Fruit fly (Drosophila melanogaster): Measurements from ENCODE around the gene CG32263.

Gene CG32263

DNA sequence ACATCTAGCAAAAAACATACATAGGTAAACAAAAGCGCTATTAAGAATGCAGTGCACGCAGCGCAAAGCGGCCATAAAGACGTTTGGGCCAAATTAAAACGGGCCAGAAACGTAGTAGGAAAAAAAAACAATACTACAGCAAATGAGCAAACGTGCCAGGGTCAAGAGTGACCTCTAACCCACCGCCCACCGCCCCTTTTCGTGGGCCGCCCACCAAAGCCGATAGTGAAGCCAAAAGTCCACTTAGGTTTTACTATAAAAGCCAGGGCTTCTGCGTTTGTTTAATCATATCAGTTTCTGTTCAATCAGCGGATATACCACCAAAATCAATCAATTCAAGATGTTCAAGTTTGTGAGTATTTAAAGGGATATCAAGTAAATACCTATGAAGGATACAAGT is 20.4 kb downstream of the CG32263 start, which contains the start of gene CG32266:
TSS of gene CG32266 (plus strand) at position 301 of the 400 bp plus-strand sequence.
- no peak for TF ChIP-seq noc (tag; optimal IDR thresholded peaks at IDR 0.05)

DNA sequence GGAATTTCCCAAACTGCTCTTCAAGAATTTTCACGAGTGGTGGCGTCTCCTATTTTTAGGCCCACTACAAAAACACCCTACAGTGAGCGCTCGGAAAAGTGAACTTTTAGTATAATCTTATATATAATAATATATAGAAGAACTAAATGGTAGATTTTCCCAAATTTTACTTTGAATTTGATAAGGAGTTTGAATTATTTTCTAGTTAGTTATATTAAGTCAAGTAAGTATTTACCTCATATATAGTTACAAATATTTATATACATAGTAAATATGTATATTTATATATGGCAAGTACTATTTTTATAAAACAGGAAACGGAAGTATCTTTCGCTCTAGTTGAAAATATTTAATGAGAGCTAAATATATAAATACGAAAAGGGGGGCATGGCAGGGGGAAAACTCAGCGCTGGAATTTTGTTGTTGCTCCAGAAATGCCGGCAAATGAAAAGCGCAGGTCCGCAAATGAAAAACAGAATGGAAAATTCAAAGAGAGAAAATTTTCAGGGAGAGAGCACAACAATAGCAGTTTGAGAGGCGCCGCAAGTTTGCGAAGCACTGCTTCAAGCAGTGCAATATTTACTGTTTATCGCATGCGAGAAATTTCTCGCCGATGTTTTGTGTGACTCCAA is 22.0 kb downstream of the CG32263 start:
- TF ChIP-seq noc (tag; optimal IDR thresholded peaks at IDR 0.05), result no peak

DNA sequence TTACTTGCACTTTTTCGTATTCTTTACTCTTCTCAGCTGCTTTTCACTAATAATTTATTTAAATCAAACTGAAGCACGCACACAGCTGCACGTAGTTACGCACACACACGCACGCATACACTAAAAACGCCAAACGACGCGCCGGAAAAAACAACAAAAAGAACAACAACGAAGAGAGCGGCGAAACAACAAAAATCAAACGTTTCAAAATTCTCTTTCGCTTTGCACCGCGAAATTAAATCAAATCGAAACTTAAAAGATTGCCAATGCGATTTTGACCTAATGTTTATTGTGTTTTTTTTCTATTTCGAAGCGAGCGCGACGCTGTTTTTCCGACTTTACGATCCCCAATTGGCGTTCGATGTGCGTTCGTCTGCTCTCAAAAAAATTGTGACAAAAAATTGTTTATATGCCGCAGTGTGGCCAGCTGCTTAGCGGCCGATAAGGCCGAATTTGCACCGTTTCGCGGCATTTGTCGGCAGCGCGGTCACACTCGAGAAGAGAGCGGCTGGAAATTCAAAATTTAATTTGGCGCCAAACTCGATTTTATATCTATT is 23.2 kb downstream of the CG32263 start:
- TF ChIP-seq noc (tag; optimal IDR thresholded peaks at IDR 0.05), result peak; percentile 1

DNA sequence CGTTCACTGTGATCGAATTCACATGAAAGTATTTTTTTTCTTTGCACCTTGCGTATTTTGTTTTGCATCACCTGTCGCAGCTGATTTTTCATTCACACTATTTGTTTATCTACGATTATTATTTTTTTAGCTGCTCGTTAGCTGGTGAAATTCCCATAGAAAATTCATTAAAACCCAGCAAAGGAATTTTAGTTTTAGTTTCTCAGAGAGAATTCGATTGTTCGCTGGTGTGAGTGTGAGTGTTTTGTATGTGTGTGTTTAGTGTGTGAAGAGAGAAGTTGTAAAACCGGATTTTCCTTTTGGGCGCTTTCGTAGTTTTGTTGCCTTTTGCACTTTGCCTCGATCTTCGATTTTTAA is 23.9 kb downstream of the CG32263 start:
- no peak for TF ChIP-seq noc (tag; optimal IDR thresholded peaks at IDR 0.05)

DNA sequence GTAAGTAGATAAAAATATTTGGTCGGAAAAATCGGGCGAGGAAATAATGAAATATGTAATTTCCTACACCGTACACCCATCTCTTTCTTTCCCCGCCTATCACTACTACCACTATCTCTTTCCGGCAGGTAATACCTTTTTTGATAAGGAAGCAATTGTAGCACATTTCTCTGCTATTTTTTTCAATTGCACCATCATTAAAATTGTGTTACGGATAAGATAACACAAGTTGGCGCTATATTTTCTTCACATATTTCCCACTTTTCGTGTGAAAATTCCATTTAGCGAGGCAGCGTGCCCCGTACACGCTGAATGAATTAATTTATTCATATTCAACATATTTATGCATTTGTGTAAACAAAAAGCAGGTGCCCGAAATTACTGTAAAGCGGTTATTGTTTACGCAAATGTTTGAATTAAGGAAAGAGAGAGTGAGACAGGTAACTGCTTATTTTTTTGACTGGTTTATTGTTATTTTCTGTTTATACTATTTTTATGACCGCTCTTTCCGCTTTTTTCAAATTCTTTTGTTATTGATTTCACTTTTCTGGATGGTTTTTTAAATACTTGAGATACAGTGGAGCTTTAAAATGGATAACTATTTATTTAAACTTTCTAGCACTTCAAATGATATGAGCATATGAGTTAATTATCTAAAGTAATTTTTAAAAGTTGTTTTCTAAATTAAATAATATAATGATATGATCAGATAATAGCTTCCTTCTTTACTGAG is 24.4 kb downstream of the CG32263 start:
- TF ChIP-seq noc (tag; optimal IDR thresholded peaks at IDR 0.05), result peak; percentile 19

DNA sequence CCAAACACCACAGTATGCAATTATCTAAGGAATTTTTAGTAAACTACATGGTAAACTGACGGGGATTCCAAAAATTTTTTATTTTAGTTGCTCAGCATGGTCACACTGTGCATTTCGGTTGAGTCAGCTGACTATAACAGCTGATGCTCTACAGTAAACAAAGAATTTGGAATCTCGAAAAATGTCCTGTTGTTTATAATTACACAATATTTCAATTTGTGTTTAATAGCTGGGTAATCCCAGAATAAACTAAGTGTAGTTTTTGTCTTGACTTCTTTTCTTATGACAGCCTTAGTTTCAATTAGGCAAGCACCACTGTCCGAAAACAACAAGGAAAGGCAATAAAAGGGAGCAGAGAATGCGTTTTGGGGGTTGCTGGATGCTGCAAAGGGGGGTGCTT is 25.2 kb downstream of the CG32263 start:
- no peak for TF ChIP-seq noc (tag; optimal IDR thresholded peaks at IDR 0.05)

DNA sequence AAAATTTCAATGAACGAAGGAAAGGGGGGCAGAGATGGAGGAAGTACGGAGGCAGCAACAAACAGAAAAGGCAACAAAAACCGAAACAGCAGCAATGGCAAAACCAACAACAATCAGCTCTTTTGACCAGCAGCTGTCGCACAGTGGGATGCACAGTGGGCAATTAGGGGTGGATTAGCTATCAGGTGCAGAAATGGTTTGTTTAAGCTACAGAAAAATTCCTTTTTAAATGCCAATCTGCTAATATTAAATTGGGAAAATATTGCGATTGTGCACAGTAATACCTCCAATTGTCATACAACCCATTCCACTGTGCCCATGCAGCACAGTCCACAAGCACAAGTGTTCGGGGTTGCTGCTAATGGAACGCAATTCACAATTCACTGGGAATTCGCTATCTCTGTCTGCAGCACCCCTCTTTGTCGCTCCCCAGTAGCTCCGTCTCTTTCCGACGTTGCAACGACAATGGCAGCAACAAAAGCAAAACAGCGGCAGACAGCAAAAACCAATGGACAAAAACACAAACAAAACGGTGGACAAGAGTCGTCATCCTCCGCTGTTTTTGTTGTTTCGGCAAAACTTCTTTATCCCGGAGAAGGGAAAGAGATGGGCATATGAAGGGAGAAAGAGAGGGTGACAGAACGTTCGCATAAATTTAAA is 25.8 kb downstream of the CG32263 start:
- peak; percentile 33 for TF ChIP-seq noc (tag; optimal IDR thresholded peaks at IDR 0.05)

DNA sequence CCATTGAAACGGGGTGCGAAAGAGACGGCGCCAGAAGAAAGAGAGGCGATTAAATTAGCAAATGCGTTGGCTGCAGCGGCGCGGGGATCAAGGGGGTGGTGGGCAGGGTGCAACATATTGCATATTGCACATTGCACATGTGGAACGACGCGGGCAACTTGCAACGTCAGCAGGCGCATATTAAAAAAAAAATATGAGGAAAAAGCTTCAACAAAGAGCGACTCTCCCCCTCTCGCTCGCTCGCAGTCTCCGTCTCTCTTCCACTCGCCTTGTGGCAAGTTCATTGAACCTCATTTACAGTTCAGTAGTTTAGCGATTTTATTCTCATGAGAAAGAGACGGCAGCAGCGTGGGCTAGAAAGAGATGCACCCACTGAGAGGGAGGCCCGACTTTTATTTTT is 26.9 kb downstream of the CG32263 start:
- no peak for TF ChIP-seq noc (tag; optimal IDR thresholded peaks at IDR 0.05)

DNA sequence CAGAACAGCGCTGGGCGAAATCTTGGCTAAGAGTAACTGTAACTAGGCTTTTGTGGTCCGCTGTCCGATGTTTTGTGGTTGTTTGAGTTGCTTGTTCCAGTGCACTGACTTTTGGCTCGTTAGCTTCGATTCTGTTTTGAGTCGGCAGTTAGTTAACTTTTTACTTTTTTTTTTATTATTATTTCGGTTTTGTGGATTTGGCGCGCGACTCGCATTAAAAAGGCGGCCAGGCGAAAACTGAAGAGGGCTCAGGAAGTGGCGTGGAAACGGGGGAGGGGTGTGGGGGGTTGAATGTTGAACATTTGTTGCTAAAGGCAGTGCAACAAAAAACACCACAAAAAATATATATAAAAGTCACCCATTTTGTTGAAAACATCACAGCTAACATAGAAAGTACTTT is 27.5 kb downstream of the CG32263 start:
- TF ChIP-seq noc (tag; optimal IDR thresholded peaks at IDR 0.05), result no peak

DNA sequence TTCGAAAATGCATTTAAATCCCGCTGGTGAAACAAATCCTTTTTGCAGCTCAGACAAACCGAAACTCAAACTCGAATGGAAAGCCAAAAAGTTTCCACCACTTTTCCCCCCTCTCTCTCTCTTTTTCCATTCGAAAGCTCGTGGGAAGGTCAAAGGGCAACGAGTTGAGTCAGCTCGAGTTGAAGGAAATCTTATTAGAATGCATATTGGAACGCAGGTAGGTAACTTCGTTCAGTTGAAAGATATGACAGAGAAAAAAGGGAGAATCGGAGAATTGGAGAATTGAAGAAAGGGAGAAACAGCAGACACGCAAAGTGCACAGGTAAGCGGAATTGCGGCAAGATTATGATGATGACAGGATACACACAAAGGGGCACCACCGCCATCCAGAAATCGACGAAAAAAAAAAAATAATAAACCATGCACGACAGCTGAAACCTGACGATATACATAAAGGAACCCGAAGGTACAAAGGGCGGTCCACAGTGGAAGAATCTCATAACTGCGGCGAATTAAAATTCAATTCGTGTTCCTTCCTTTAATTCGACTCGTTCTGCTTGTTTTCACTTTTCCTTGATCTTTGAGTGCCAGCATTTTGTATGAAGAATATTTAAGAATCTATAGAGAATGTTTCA is 28.2 kb downstream of the CG32263 start:
- TF ChIP-seq noc (tag; optimal IDR thresholded peaks at IDR 0.05), result no peak

DNA sequence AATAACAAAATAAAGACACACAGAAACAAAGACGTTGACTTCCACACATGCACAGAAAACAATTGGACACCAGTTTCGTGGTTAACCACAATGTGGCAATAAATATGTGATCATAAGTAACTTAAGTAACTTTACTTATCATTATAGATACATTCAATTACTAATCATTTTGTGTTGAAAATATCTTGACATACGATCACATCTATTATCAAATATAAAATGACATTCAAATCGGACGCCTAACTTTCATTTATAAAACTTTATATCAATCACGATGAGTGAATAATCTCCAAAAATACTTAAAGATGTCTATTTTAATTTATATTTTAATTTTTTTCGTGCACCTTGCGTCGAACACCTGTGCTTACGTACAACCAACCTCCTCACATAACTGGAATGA is 32.5 kb downstream of the CG32263 start:
- peak; percentile 40 for TF ChIP-seq noc (tag; optimal IDR thresholded peaks at IDR 0.05)

DNA sequence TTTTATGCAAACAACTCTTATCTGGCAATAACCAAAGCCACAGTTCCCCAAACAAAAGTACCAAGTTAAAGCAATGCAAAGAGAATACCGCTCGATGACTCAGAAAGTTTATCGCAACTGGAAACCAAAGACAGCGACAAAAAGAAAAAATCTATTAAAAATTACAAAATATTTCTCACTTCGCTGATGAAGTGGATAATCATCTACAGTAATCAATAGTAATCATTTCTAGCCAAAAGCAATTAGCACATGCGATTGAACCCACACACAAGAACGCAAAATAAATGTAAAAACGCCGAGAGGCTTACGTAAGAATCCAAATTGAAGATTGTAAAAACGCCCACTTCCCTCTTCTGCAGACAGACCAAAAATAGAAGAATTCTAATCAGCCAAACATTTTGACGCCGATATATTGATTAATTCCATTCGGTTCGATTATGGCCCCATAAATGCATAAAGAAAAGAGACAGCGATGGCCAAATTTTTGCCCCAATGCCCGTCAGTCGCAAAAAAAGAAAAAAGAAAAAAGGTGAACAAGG is 34.3 kb downstream of the CG32263 start:
- no peak for TF ChIP-seq noc (tag; optimal IDR thresholded peaks at IDR 0.05)

DNA sequence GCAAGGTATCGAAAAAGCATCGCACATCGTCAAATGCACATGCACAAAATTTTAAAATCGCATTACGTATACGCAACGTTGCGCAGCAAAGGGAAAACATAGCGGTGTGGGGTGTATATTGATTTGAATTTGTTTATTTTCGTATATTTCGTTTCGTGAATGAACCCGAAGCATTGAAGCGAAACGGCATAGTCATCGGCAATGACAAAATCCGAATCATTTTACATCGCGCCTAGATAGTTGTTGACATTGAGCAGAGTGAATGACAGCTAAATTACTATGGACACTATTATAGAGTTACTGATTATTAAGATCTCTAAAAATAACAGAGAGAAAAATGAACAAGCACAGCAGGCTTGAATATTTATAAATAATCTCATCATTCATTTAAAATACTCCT is 37.6 kb downstream of the CG32263 start:
- no peak for TF ChIP-seq noc (tag; optimal IDR thresholded peaks at IDR 0.05)

DNA sequence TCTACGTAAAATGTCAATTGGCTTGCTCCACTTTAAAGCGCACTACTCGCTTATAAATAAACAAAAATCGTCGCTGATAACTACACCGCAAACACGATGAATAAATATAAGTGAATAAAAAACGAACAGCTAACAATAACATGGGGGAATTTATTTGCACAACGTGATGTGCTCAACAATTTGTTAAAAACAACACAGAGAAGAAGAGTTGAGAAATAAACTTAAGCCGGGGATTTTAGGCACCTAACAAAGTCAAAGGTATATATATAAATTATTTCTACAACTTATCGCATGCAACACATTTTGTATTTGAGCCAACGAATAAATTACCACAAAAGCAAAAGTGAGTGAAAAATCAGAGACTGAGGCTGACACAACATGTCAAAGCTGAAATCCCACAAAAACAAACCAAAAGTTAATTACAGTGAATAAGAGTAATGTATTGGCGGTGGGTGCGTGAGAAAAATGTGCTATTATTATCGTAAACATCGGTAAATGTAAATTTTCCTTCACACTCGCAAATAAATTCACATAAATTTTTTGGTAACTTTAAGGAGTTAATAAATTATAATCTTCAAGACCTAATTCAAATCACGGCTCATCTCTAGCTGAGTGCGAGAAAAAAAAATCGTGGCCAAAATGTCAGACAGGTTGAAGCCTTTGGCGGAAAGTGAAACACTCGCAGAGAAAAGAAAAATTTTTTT is 38.5 kb downstream of the CG32263 start:
- no peak for TF ChIP-seq noc (tag; optimal IDR thresholded peaks at IDR 0.05)

DNA sequence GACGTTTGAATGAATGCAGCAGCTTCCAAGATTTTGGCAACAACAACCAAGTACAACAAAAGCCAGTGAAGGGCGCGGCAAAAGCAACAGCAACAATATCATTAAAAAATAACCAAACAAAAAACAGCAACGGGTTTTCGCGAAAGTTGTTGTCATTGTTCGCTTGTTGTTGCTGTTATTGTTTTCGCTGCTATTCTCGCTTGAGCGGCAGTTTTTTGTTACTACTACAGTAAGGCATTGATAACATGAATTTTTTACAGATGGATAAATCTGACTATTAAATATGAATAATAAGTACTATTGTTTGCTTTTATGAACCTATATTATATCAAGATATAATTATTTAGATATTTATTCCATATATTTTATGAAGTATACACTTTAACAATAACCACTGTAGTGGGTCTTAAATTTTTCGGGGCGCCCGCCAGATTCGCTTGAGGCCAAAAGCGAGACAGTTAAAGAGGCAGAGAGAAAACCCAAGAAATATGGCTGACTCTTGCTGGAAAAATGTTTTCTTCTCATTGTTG is 39.4 kb downstream of the CG32263 start:
- peak; percentile 47 for TF ChIP-seq noc (tag; optimal IDR thresholded peaks at IDR 0.05)

Data from whole organism, larva.